Fruit fly (Drosophila melanogaster): ENCODE data around the gene CG1468.
A peak's percentile ranks its signal among the peaks of the same experiment; 100 is the strongest.

CG1468 gene

DNA sequence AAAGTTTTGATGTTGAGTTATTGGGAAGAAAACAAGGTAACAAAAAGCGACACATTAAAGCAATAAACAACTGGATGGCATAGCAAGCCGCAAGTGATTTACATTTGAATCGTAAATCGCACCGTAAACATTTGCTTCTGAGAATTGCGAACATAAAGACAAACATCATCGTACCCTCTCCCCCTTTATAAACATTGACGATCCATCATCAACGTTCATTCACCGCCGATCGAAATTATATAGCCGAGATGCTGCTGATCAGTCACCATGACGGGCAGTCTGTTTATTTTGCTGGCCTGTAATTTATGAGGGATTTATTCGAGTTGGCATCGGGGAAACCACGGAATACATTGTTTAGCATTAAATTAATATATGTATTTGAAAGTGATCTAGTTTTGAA is 7.1 kb downstream of the CG1468 start:
- no peak for TF ChIP-seq ab (GFP tag; optimal IDR thresholded peaks at IDR 0.05)
- peak; percentile 3 for TF ChIP-seq CG2678 (tag; optimal IDR thresholded peaks at IDR 0.05)
- TF ChIP-seq CG6854 (GFP tag; optimal IDR thresholded peaks at IDR 0.05) = no peak
- peak in 1 of 2 experiments; percentile 36 for TF ChIP-seq Pdp1 (GFP tag; optimal IDR thresholded peaks at IDR 0.05)
- no peak for TF ChIP-seq CG32532 (GFP tag; IDR thresholded peaks at IDR 0.05)
- TF ChIP-seq CG16813 (GFP tag; IDR thresholded peaks at IDR 0.05; ENCODE audit: partially characterized antibody) = no peak
- no peak for TF ChIP-seq tio (GFP tag; optimal IDR thresholded peaks at IDR 0.05)
- TF ChIP-seq CG1024 (GFP tag; IDR thresholded peaks at IDR 0.05) = no peak
- TF ChIP-seq CG13894 (tag; optimal IDR thresholded peaks at IDR 0.05) = peak; percentile 79
- TF ChIP-seq tx (GFP tag; optimal IDR thresholded peaks at IDR 0.05) = no peak
- no peak for TF ChIP-seq Antp (GFP tag; optimal IDR thresholded peaks at IDR 0.05)
- TF ChIP-seq prd (optimal IDR thresholded peaks at IDR 0.05) = no peak
- no peak for TF ChIP-seq prd (GFP tag; IDR thresholded peaks at IDR 0.05)
- no peak for TF ChIP-seq CG17359 (tag; optimal IDR thresholded peaks at IDR 0.05)
- TF ChIP-seq mirr (GFP tag; optimal IDR thresholded peaks at IDR 0.05) = peak; percentile 23
- peak; percentile 5 for TF ChIP-seq CG10543 (GFP tag; optimal IDR thresholded peaks at IDR 0.05)
- no peak for TF ChIP-seq her (GFP tag; optimal IDR thresholded peaks at IDR 0.05)
- no peak for TF ChIP-seq gt (GFP tag; IDR thresholded peaks at IDR 0.05)
- no peak for TF ChIP-seq CG1603 (tag; optimal IDR thresholded peaks at IDR 0.05)
- no peak for TF ChIP-seq zf30C (GFP tag; optimal IDR thresholded peaks at IDR 0.05)
- no peak for TF ChIP-seq gem (tag; optimal IDR thresholded peaks at IDR 0.05)
- TF ChIP-seq Sry-β (GFP tag; optimal IDR thresholded peaks at IDR 0.05) = no peak
- peak; percentile 33; the same call in 1 of the 2 replicates for TF ChIP-seq Rfx (GFP tag; IDR thresholded peaks at IDR 0.05)
- no peak for TF ChIP-seq pfk (GFP tag; optimal IDR thresholded peaks at IDR 0.05)
- TF ChIP-seq Sox100B (GFP tag; optimal IDR thresholded peaks at IDR 0.05) = no peak
- no peak for TF ChIP-seq Elba2 (GFP tag; optimal IDR thresholded peaks at IDR 0.05)
- peak; percentile 3 for TF ChIP-seq lab (GFP tag; optimal IDR thresholded peaks at IDR 0.05)
- no peak for TF ChIP-seq ranshi (GFP tag; IDR thresholded peaks at IDR 0.05)
- no peak for TF ChIP-seq ro (GFP tag; IDR thresholded peaks at IDR 0.05)
- peak; percentile 22; the same call in 1 of the 2 replicates for TF ChIP-seq CG14014 (GFP tag; IDR thresholded peaks at IDR 0.05)
- TF ChIP-seq sd (tag; optimal IDR thresholded peaks at IDR 0.05) = peak; percentile 12
- no peak for TF ChIP-seq CG7987 (GFP tag; optimal IDR thresholded peaks at IDR 0.05)
- peak; percentile 20; the same call in 1 of the 2 replicates for TF ChIP-seq vvl (GFP tag; IDR thresholded peaks at IDR 0.05)
- TF ChIP-seq Med (GFP tag) = peak; percentile 66
- TF ChIP-seq CG8290 (GFP tag; optimal IDR thresholded peaks at IDR 0.05) = no peak
- peak in 1 of 2 experiments; percentile 19 for TF ChIP-seq CG8290 (tag; optimal IDR thresholded peaks at IDR 0.05)
- TF ChIP-seq ttk (GFP tag; IDR thresholded peaks at IDR 0.05) = no peak
- TF ChIP-seq CG11456 (GFP tag; IDR thresholded peaks at IDR 0.05) = no peak
- TF ChIP-seq CG34224 (GFP tag; IDR thresholded peaks at IDR 0.05; ENCODE audit: partially characterized antibody) = no peak
- TF ChIP-seq btn (GFP tag; optimal IDR thresholded peaks at IDR 0.05) = no peak
- no peak for TF ChIP-seq Dip3 (GFP tag; optimal IDR thresholded peaks at IDR 0.05)
- no peak for TF ChIP-seq ara (GFP tag; IDR thresholded peaks at IDR 0.05)
- TF ChIP-seq al (GFP tag; IDR thresholded peaks at IDR 0.05) = no peak
- TF ChIP-seq CG4360 (GFP tag; IDR thresholded peaks at IDR 0.05) = no peak
- no peak for TF ChIP-seq CG15011 (GFP tag; optimal IDR thresholded peaks at IDR 0.05)
- no peak for TF ChIP-seq Hmr (GFP tag; optimal IDR thresholded peaks at IDR 0.05)
- TF ChIP-seq CG12769 (tag; optimal IDR thresholded peaks at IDR 0.05) = peak; percentile 44
- TF ChIP-seq CG2116 (GFP tag; optimal IDR thresholded peaks at IDR 0.05) = no peak
- TF ChIP-seq Dbx (GFP tag; IDR thresholded peaks at IDR 0.05) = 0 out of 3 replicates have a peak, but pooled peaks have one; percentile 11
- no peak for TF ChIP-seq CG14710 (tag; optimal IDR thresholded peaks at IDR 0.05)
- no peak for TF ChIP-seq Opbp (GFP tag; IDR thresholded peaks at IDR 0.05; ENCODE audit: partially characterized antibody)
- peak; percentile 2 for TF ChIP-seq CG15269 (tag; optimal IDR thresholded peaks at IDR 0.05)
